Fruit fly (Drosophila melanogaster): Measurements from ENCODE around the gene CG5854.

The CG5854 gene

dm6 chr3R:23888273-23889220 lies 45.2 kb upstream of the CG5854 start (continued):
- TF ChIP-seq CG14050 (GFP tag; IDR thresholded peaks at IDR 0.05) = 0 out of 3 replicates have a peak, but pooled peaks have one; percentile 11
- TF ChIP-seq nom (GFP tag; optimal IDR thresholded peaks at IDR 0.05) = no peak
- TF ChIP-seq slp2 (GFP tag; optimal IDR thresholded peaks at IDR 0.05) = no peak
- no peak for TF ChIP-seq CG6854 (GFP tag; optimal IDR thresholded peaks at IDR 0.05)
- TF ChIP-seq CG10147 (GFP tag; optimal IDR thresholded peaks at IDR 0.05) = no peak
- no peak for TF ChIP-seq CG30020 (tag; optimal IDR thresholded peaks at IDR 0.05)
- peak; percentile 24 for TF ChIP-seq nmo (GFP tag; optimal IDR thresholded peaks at IDR 0.05)
- no peak for TF ChIP-seq CG1529 (GFP tag; optimal IDR thresholded peaks at IDR 0.05)
- no peak for TF ChIP-seq al (GFP tag; IDR thresholded peaks at IDR 0.05)
- TF ChIP-seq Hr3 (GFP tag; optimal IDR thresholded peaks at IDR 0.05) = peak; percentile 10
- TF ChIP-seq sens (GFP tag) = peak; percentile 87
- TF ChIP-seq Sox100B (GFP tag; optimal IDR thresholded peaks at IDR 0.05) = no peak
- TF ChIP-seq dysf (GFP tag; IDR thresholded peaks at IDR 0.05) = peak; percentile 46; the same call in 1 of the 3 replicates
- peak; percentile 37; the same call in 1 of the 2 replicates for TF ChIP-seq vvl (GFP tag; IDR thresholded peaks at IDR 0.05)
- no peak for TF ChIP-seq YL-1 (GFP tag; optimal IDR thresholded peaks at IDR 0.05)
- peak; percentile 14; the same call in 1 of the 2 replicates for TF ChIP-seq sob (GFP tag; IDR thresholded peaks at IDR 0.05)
- TF ChIP-seq CG30403 (GFP tag; optimal IDR thresholded peaks at IDR 0.05) = peak; percentile 37
- peak; percentile 8 for TF ChIP-seq CG17829 (tag; optimal IDR thresholded peaks at IDR 0.05)
- TF ChIP-seq hbn (GFP tag; IDR thresholded peaks at IDR 0.05; ENCODE audit: partially characterized antibody) = no peak
- no peak for TF ChIP-seq h (optimal IDR thresholded peaks at IDR 0.05)
- TF ChIP-seq croc (GFP tag; conservative IDR thresholded peaks at IDR 0.05) = no peak
- TF ChIP-seq lbe (GFP tag; optimal IDR thresholded peaks at IDR 0.05) = peak; percentile 85
- TF ChIP-seq CG4854 (GFP tag; optimal IDR thresholded peaks at IDR 0.05) = no peak
- TF ChIP-seq bigmax (GFP tag; optimal IDR thresholded peaks at IDR 0.05) = no peak
- no peak for TF ChIP-seq CG8290 (GFP tag; optimal IDR thresholded peaks at IDR 0.05)
- TF ChIP-seq CG8290 (tag; optimal IDR thresholded peaks at IDR 0.05) = peak in 1 of 2 experiments; percentile 21
- peak; percentile 41 for TF ChIP-seq wek (GFP tag; optimal IDR thresholded peaks at IDR 0.05)
- no peak for TF ChIP-seq CG10267 (tag; optimal IDR thresholded peaks at IDR 0.05)
- no peak for TF ChIP-seq CG8089 (GFP tag; optimal IDR thresholded peaks at IDR 0.05)
- TF ChIP-seq TFAM (GFP tag; optimal IDR thresholded peaks at IDR 0.05) = no peak
- peak; percentile 47 for TF ChIP-seq CG18599 (GFP tag; optimal IDR thresholded peaks at IDR 0.05)
- no peak for TF ChIP-seq Bgb (GFP tag; IDR thresholded peaks at IDR 0.05; ENCODE audit: partially characterized antibody)
- TF ChIP-seq Blimp-1 (GFP tag; optimal IDR thresholded peaks at IDR 0.05) = peak; percentile 35
- TF ChIP-seq wdn (GFP tag; IDR thresholded peaks at IDR 0.05) = no peak
- no peak for TF ChIP-seq CG32772 (GFP tag; IDR thresholded peaks at IDR 0.05)
- no peak for TF ChIP-seq CG14860 (GFP tag; IDR thresholded peaks at IDR 0.05; ENCODE audit: partially characterized antibody)
- TF ChIP-seq Ets97D (GFP tag; optimal IDR thresholded peaks at IDR 0.05) = no peak
- no peak for TF ChIP-seq BEAF-32 (GFP tag; optimal IDR thresholded peaks at IDR 0.05)
- TF ChIP-seq HmgZ (tag; optimal IDR thresholded peaks at IDR 0.05) = no peak
- no peak for TF ChIP-seq gfzf (GFP tag; optimal IDR thresholded peaks at IDR 0.05)
- no peak for TF ChIP-seq HLH54F (GFP tag; optimal IDR thresholded peaks at IDR 0.05)
- TF ChIP-seq bbx (GFP tag; IDR thresholded peaks at IDR 0.05; ENCODE audit: partially characterized antibody) = no peak
- no peak for TF ChIP-seq CG13123 (GFP tag; optimal IDR thresholded peaks at IDR 0.05)
- TF ChIP-seq CG3407 (GFP tag; optimal IDR thresholded peaks at IDR 0.05) = no peak
- TF ChIP-seq dm (GFP tag; optimal IDR thresholded peaks at IDR 0.05) = no peak
- no peak for TF ChIP-seq sens-2 (GFP tag; IDR thresholded peaks at IDR 0.05)
- peak; percentile 28; the same call in 1 of the 2 replicates for TF ChIP-seq CG9932 (GFP tag; IDR thresholded peaks at IDR 0.05)
- no peak for TF ChIP-seq Fer3 (tag; optimal IDR thresholded peaks at IDR 0.05)
- TF ChIP-seq Poxn (GFP tag; IDR thresholded peaks at IDR 0.05) = no peak
